Fruit fly (Drosophila melanogaster) whole organism, embryonic: ENCODE measurements around the gene CG17549.

Experiments used
- ATbp ChIP-seq: fragments of 200-800 bp; sonication (Bioruptor generic); optimal IDR thresholded peaks from 2 replicates; lab custom pipeline; 2017; ENCODE audit warnings: missing biosample characterization, mild to moderate bottlenecking, missing genetic modification characterization, missing genetic modification reagents
- Atf-2 ChIP-seq: fragments of 200-800 bp; sonication (Bioruptor generic); optimal IDR thresholded peaks from 2 replicates; lab custom pipeline; 2016; ENCODE audit warnings: missing biosample characterization, missing genetic modification characterization
- Bteb2 ChIP-seq: fragments of 200-800 bp; sonication (Bioruptor generic); optimal IDR thresholded peaks from 2 replicates; lab custom pipeline; 2016; ENCODE audit warnings: missing biosample characterization, missing genetic modification characterization
- CG11696 ChIP-seq: fragments of 200-800 bp; sonication (Bioruptor generic); IDR thresholded peaks from 2 replicates; pipeline ENCODE4 v1.3.6; 2022; ENCODE audit warnings: missing biosample characterization, missing genetic modification characterization
- CG1233 ChIP-seq: fragments of 200-800 bp; sonication (Bioruptor generic); optimal IDR thresholded peaks from 4 replicates; lab custom pipeline; 2018; ENCODE audit warnings: missing biosample characterization, mild to moderate bottlenecking, missing genetic modification characterization
- CG13296 ChIP-seq: fragments of 200-800 bp; sonication (Bioruptor generic); optimal IDR thresholded peaks from 3 replicates; lab custom pipeline; 2018; ENCODE audit warnings: missing biosample characterization, mild to moderate bottlenecking, missing genetic modification characterization
- CG15696 ChIP-seq: fragments of 200-800 bp; sonication (Bioruptor generic); optimal IDR thresholded peaks from 2 replicates; lab custom pipeline; 2019; ENCODE audit warnings: missing biosample characterization, mild to moderate bottlenecking, missing genetic modification characterization, moderate library complexity
- CG17829 ChIP-seq: fragments of 200-800 bp; optimal IDR thresholded peaks from 2 replicates; lab custom pipeline; 2019; ENCODE audit warnings: missing biosample characterization, mild to moderate bottlenecking, missing genetic modification characterization, moderate library complexity
- CG1792 ChIP-seq: fragments of 200-800 bp; sonication (Bioruptor generic); optimal IDR thresholded peaks from 2 replicates; lab custom pipeline; 2016; ENCODE audit warnings: missing biosample characterization, missing genetic modification characterization
- CG3065 ChIP-seq: fragments of 200-800 bp; sonication (Bioruptor generic); optimal IDR thresholded peaks from 2 replicates; lab custom pipeline; 2016; ENCODE audit warnings: missing biosample characterization, missing genetic modification characterization
- CG32767 ChIP-seq: fragments of 200-800 bp; sonication (Bioruptor generic); IDR thresholded peaks from 2 replicates; pipeline ENCODE4 v1.3.6; 2022; ENCODE audit warnings: missing biosample characterization, missing genetic modification characterization
- CG42726 ChIP-seq: fragments of 200-800 bp; sonication (Bioruptor generic); IDR thresholded peaks from 2 replicates; pipeline ENCODE4 v1.3.6; 2022; ENCODE audit warnings: missing biosample characterization, missing genetic modification characterization; ENCODE audit not compliant: partially characterized antibody
- CG4854 ChIP-seq: fragments of 200-800 bp; sonication (Bioruptor generic); optimal IDR thresholded peaks from 2 replicates; lab custom pipeline; 2016; ENCODE audit warnings: missing biosample characterization, missing genetic modification characterization, inconsistent platforms
- CG7745 ChIP-seq: fragments of 200-800 bp; sonication (Bioruptor generic); optimal IDR thresholded peaks from 2 replicates; lab custom pipeline; 2018; ENCODE audit warnings: missing biosample characterization, mild to moderate bottlenecking, missing genetic modification characterization, moderate library complexity
- CG8290 ChIP-seq, 3 experiments: fragments of 200-800 bp; sonication (Bioruptor generic); optimal IDR thresholded peaks; 2 replicates each; lab custom pipeline; 2016 to 2019; ENCODE audit warnings: missing biosample characterization in 3 of 3, missing genetic modification characterization in 3 of 3, mild to moderate bottlenecking in 2 of 3, moderate library complexity in 1 of 3
- Chrac-16 ChIP-seq: fragments of 200-800 bp; sonication (Bioruptor generic); optimal IDR thresholded peaks from 3 replicates; lab custom pipeline; 2016; ENCODE audit warnings: missing biosample characterization, missing genetic modification characterization
- Dip3 ChIP-seq: fragments of 200-800 bp; sonication (Bioruptor generic); optimal IDR thresholded peaks from 3 replicates; lab custom pipeline; 2016; ENCODE audit warnings: missing biosample characterization, missing genetic modification characterization
- Dll ChIP-seq: fragments of 200-800 bp; sonication (Bioruptor generic); IDR thresholded peaks from 4 replicates; pipeline ENCODE4 v1.3.6; 2022; ENCODE audit warnings: missing biosample characterization, missing genetic modification characterization; ENCODE audit not compliant: partially characterized antibody
- H2.0 ChIP-seq: fragments of 200-800 bp; sonication (Bioruptor generic); IDR thresholded peaks from 2 replicates; pipeline ENCODE4 v1.3.6; 2022; ENCODE audit warnings: missing biosample characterization, missing genetic modification characterization
- HHEX ChIP-seq: fragments of 200-800 bp; sonication (Bioruptor generic); optimal IDR thresholded peaks from 3 replicates; lab custom pipeline; 2017; ENCODE audit warnings: missing biosample characterization, mild to moderate bottlenecking, missing genetic modification characterization, missing genetic modification reagents
- Hr39 ChIP-seq: fragments of >200 bp; optimal IDR thresholded peaks from 2 replicates; lab custom pipeline; 2017
- Hr51 ChIP-seq, 2 experiments: fragments of 200-800 bp; sonication (Bioruptor generic); optimal IDR thresholded peaks; 2 replicates in 1 of 2; 3 replicates in 1 of 2; lab custom pipeline; 2016 to 2018; ENCODE audit warnings: missing biosample characterization in 2 of 2, missing genetic modification characterization in 2 of 2, mild to moderate bottlenecking in 1 of 2, moderate library complexity in 1 of 2
- Lpt ChIP-seq: fragments of >200 bp; optimal IDR thresholded peaks from 2 replicates; lab custom pipeline; 2018; ENCODE audit warnings: missing biosample characterization, missing genetic modification characterization
- Mad ChIP-seq: fragments of 200-800 bp; sonication (Bioruptor generic); optimal IDR thresholded peaks from 2 replicates; lab custom pipeline; 2016; ENCODE audit warnings: missing biosample characterization, missing genetic modification characterization
- Mrtf ChIP-seq: fragments of 200-800 bp; sonication (Bioruptor generic); IDR thresholded peaks from 3 replicates; pipeline ENCODE4 v1.3.6; 2022; ENCODE audit warnings: missing biosample characterization, missing genetic modification characterization
- NC2β ChIP-seq: fragments of 200-800 bp; sonication (Bioruptor generic); optimal IDR thresholded peaks from 2 replicates; lab custom pipeline; 2016; ENCODE audit warnings: missing biosample characterization, missing genetic modification characterization
- NfI ChIP-seq: fragments of 200-800 bp; sonication (Bioruptor generic); optimal IDR thresholded peaks from 3 replicates; lab custom pipeline; 2018; ENCODE audit warnings: missing biosample characterization, mild to moderate bottlenecking, missing genetic modification characterization, moderate library complexity
- Opbp ChIP-seq: fragments of 200-800 bp; sonication (Bioruptor generic); IDR thresholded peaks from 3 replicates; pipeline ENCODE4 v1.3.6; 2022; ENCODE audit warnings: missing biosample characterization, missing genetic modification characterization; ENCODE audit not compliant: partially characterized antibody
- Usf ChIP-seq: fragments of 200-800 bp; sonication (Bioruptor generic); optimal IDR thresholded peaks from 2 replicates; lab custom pipeline; 2017; ENCODE audit warnings: missing genotype, missing biosample characterization, missing genetic modification characterization
- amos ChIP-seq: fragments of 200-800 bp; sonication (Bioruptor generic); IDR thresholded peaks from 2 replicates; pipeline ENCODE4 v1.3.6; 2022; ENCODE audit warnings: missing biosample characterization, missing genetic modification characterization; ENCODE audit not compliant: partially characterized antibody
- aop ChIP-seq: fragments of 200-800 bp; sonication (Bioruptor generic); IDR thresholded peaks from 2 replicates; pipeline ENCODE4 v1.3.6; 2022; ENCODE audit warnings: missing biosample characterization, missing genetic modification characterization
- ap ChIP-seq: fragments of 200-800 bp; sonication (Bioruptor generic); IDR thresholded peaks from 2 replicates; pipeline ENCODE4 v1.3.6; 2022; ENCODE audit warnings: missing biosample characterization, missing genetic modification characterization
- btn ChIP-seq: fragments of 200-800 bp; sonication (Bioruptor generic); optimal IDR thresholded peaks from 2 replicates; lab custom pipeline; 2016; ENCODE audit warnings: missing biosample characterization, missing genetic modification characterization
- chm ChIP-seq: fragments of 200-800 bp; sonication (Bioruptor generic); IDR thresholded peaks from 2 replicates; pipeline ENCODE4 v1.3.6; 2022; ENCODE audit warnings: missing biosample characterization, missing genetic modification characterization
- fru ChIP-seq: fragments of >200 bp; optimal IDR thresholded peaks from 2 replicates; lab custom pipeline; 2017
- gcm ChIP-seq: fragments of 200-800 bp; sonication (Bioruptor generic); optimal IDR thresholded peaks from 2 replicates; lab custom pipeline; 2019; ENCODE audit warnings: missing biosample characterization, mild to moderate bottlenecking, missing genetic modification characterization, moderate library complexity
- grau ChIP-seq: fragments of 200-800 bp; optimal IDR thresholded peaks from 3 replicates; lab custom pipeline; 2019; ENCODE audit warnings: missing biosample characterization, mild to moderate bottlenecking, missing genetic modification characterization, moderate library complexity
- grn ChIP-seq: fragments of 200-800 bp; sonication (Bioruptor generic); optimal IDR thresholded peaks from 3 replicates; lab custom pipeline; 2017; ENCODE audit warnings: missing biosample characterization, missing genetic modification characterization
- kay ChIP-seq: fragments of 200-800 bp; sonication (Bioruptor generic); optimal IDR thresholded peaks from 2 replicates; lab custom pipeline; 2016; ENCODE audit warnings: missing biosample characterization, missing genetic modification characterization
- ken ChIP-seq: fragments of 200-800 bp; sonication (Bioruptor generic); IDR thresholded peaks from 3 replicates; pipeline ENCODE4 v1.3.6; 2022; ENCODE audit warnings: missing biosample characterization, missing genetic modification characterization
- lmd ChIP-seq: fragments of 200-800 bp; sonication (Bioruptor generic); IDR thresholded peaks from 2 replicates; pipeline ENCODE4 v1.3.6; 2022; ENCODE audit warnings: missing biosample characterization, missing genetic modification characterization
- luna ChIP-seq: fragments of 200-800 bp; sonication (Bioruptor generic); optimal IDR thresholded peaks from 2 replicates; lab custom pipeline; 2016; ENCODE audit warnings: missing biosample characterization, missing genetic modification characterization
- mam ChIP-seq: fragments of 200-800 bp; sonication (Bioruptor generic); optimal IDR thresholded peaks from 3 replicates; lab custom pipeline; 2016; ENCODE audit warnings: missing biosample characterization, missing genetic modification characterization
- mld ChIP-seq: fragments of 200-800 bp; sonication (Bioruptor generic); IDR thresholded peaks from 3 replicates; pipeline ENCODE4 v1.3.6; 2022; ENCODE audit warnings: missing biosample characterization, missing genetic modification characterization; ENCODE audit not compliant: partially characterized antibody
- pb ChIP-seq: fragments of 200-800 bp; sonication (Bioruptor generic); optimal IDR thresholded peaks from 3 replicates; lab custom pipeline; 2016; ENCODE audit warnings: missing biosample characterization, missing genetic modification characterization
- ssp ChIP-seq: fragments of 200-800 bp; sonication (Bioruptor generic); IDR thresholded peaks from 2 replicates; pipeline ENCODE4 v1.3.6; 2022; ENCODE audit warnings: missing biosample characterization, missing genetic modification characterization
- stwl ChIP-seq: fragments of 200-800 bp; sonication (Bioruptor generic); optimal IDR thresholded peaks from 3 replicates; lab custom pipeline; 2018; ENCODE audit warnings: missing biosample characterization, mild to moderate bottlenecking, missing genetic modification characterization, moderate library complexity
- tgo ChIP-seq: fragments of 200-800 bp; sonication (Bioruptor generic); IDR thresholded peaks from 3 replicates; pipeline ENCODE4 v1.3.6; 2022; ENCODE audit warnings: missing biosample characterization, missing genetic modification characterization
- ttk ChIP-seq: fragments of 200-800 bp; sonication (Bioruptor generic); IDR thresholded peaks from 2 replicates; pipeline ENCODE4 v2.1.2; 2022; ENCODE audit warnings: missing biosample characterization, missing genetic modification characterization
- zfh2 ChIP-seq: fragments of 200-800 bp; sonication (Bioruptor generic); optimal IDR thresholded peaks from 2 replicates; lab custom pipeline; 2016; ENCODE audit warnings: missing biosample characterization, missing genetic modification characterization

CG17549 gene

dm6 chr2L:19423467-19424122 is 33.7 kb upstream of the CG17549 start, which contains the start of the genes Alp12 and CG13085 (continued):
- TF ChIP-seq grn (GFP tag; lab: Kevin White, UChicago) (peak; percentile 78), ssp (peak; percentile 91), Dll (GFP tag; lab: Robert Waterston, UW) (no peak; the same call in 3 of the 4 replicates), gcm (GFP tag; lab: Kevin White, UChicago) (peak; percentile 99), ap (GFP tag; lab: Robert Waterston, UW) (peak; percentile 92), btn (peak; percentile 83), CG1233 (GFP tag; lab: Kevin White, UChicago) (peak; percentile 98), aop (GFP tag; lab: Robert Waterston, UW) (peak; percentile 36), fru (lab: Kevin White, UChicago) (no peak), Dip3 (GFP tag; lab: Kevin White, UChicago) (peak; percentile 89), kay (GFP tag; lab: Kevin White, UChicago) (peak; percentile 95), stwl (tag; lab: Kevin White, UChicago) (peak; percentile 31), CG15696 (tag; lab: Kevin White, UChicago) (peak; percentile 86), CG7745 (peak; percentile 59), CG4854 (GFP tag; lab: Kevin White, UChicago) (peak; percentile 91), Usf (GFP tag; lab: Kevin White, UChicago) (peak; percentile 95), HHEX (GFP tag; lab: Kevin White, UChicago) (peak; percentile 98), CG17829 (tag; lab: Kevin White, UChicago) (peak; percentile 98), ATbp (peak; percentile 97), pb (GFP tag; lab: Kevin White, UChicago) (peak; percentile 71), NC2β (peak; percentile 91), Hr51 (GFP tag; optimal IDR thresholded peaks at IDR 0.05; lab: Kevin White, UChicago) (peak; percentile 94 to 99), Lpt (no peak), Chrac-16 (GFP tag; lab: Kevin White, UChicago) (peak; percentile 95), grau (peak; percentile 98), chm (GFP tag; lab: Robert Waterston, UW) (peak; percentile 85; the same call in 1 of the 2 replicates), H2.0 (GFP tag; lab: Robert Waterston, UW) (peak; percentile 95), ken (peak; percentile 92; the same call in 2 of the 3 replicates), NfI (GFP tag; lab: Kevin White, UChicago) (peak; percentile 98), tgo (GFP tag; lab: Robert Waterston, UW) (peak; percentile 97), Mad (peak; percentile 95), zfh2 (GFP tag; lab: Kevin White, UChicago) (peak; percentile 90), CG3065 (GFP tag; lab: Kevin White, UChicago) (peak; percentile 91), Hr39 (lab: Kevin White, UChicago) (no peak), CG1792 (peak; percentile 86), Opbp (GFP tag; lab: Robert Waterston, UW) (no peak; the same call in 2 of the 3 replicates), Mrtf (GFP tag; lab: Robert Waterston, UW) (peak; percentile 94), CG11696 (GFP tag; lab: Robert Waterston, UW) (peak; percentile 81; the same call in 1 of the 2 replicates), Atf-2 (GFP tag; lab: Kevin White, UChicago) (peak; percentile 94), mld (GFP tag; lab: Robert Waterston, UW) (0 out of 3 replicates have a peak, but pooled peaks have one; percentile 53), lmd (peak; percentile 98), CG8290 (GFP tag; optimal IDR thresholded peaks at IDR 0.05; lab: Kevin White, UChicago) (peak; percentile 95), CG8290 (tag; optimal IDR thresholded peaks at IDR 0.05; lab: Kevin White, UChicago) (peak; percentile 86 to 88), ttk (GFP tag; lab: Robert Waterston, UW) (peak; percentile 94), amos (GFP tag; lab: Robert Waterston, UW) (no peak; the same call in 1 of the 2 replicates), CG13296 (peak; percentile 99), CG32767 (peak; percentile 97), mam (GFP tag; lab: Kevin White, UChicago) (peak; percentile 88), luna (GFP tag; lab: Kevin White, UChicago) (peak; percentile 51), Bteb2 (GFP tag; lab: Kevin White, UChicago) (peak; percentile 96), CG42726 (GFP tag; lab: Robert Waterston, UW) (no peak)
